Worm (Caenorhabditis elegans) whole organism, L4/young adult: ENCODE measurements around the gene Y54G2A.49.
"Not testable (repeated sequence)": the region's sequence is repeated elsewhere in the genome, so short reads cannot be mapped to it uniquely, and the experiment has no call there.

Source experiments
- W03F9.2 ChIP-seq: fragments of 150-350 bp; optimal IDR thresholded peaks from 2 replicates; lab custom pipeline; 2014; ENCODE audit warnings: missing biosample characterization, missing genetic modification characterization
- dao-5 ChIP-seq: sonication (generic microtip); optimal IDR thresholded peaks from 2 replicates; lab custom pipeline; 2016; ENCODE audit warnings: missing genotype, missing genetic modification characterization, moderate library complexity, missing compliant biosample characterization
- him-1 ChIP-seq: sonication (generic microtip); optimal IDR thresholded peaks from 2 replicates; lab custom pipeline; 2016; ENCODE audit warnings: missing genotype, missing genetic modification reagents, missing genetic modification characterization, missing compliant biosample characterization

Y54G2A.49 gene

ce11 chrIV:2853164-2853563, at the start of gene Y54G2A.49:
Gene Y54G2A.49, minus strand, starts transcription at chrIV:2853264.
- no peak for TF ChIP-seq W03F9.2 (tag; lab: Kevin White, UChicago)
- no peak for TF ChIP-seq him-1 (tag; lab: Kevin White, UChicago)
- TF ChIP-seq dao-5 (tag; lab: Kevin White, UChicago): no peak

- no peak for TF ChIP-seq W03F9.2 (tag; lab: Kevin White, UChicago)
- TF ChIP-seq dao-5 (tag; lab: Kevin White, UChicago): no peak
- TF ChIP-seq him-1 (tag; lab: Kevin White, UChicago): no peak
Measured at ce11 chrIV:2897644-2898160, 44.6 kb upstream of the Y54G2A.49 start, which contains the start of gene Y54G2A.36. Gene Y54G2A.36, plus strand, starts transcription at chrIV:2897694.

- not testable (repeated sequence) for TF ChIP-seq dao-5, W03F9.2, him-1 (tag; lab: Kevin White, UChicago)
Measured at ce11 chrIV:2894630-2895029, 41.6 kb upstream of the Y54G2A.49 start, which contains the start of gene Y54G2A.19. Gene Y54G2A.19, minus strand, starts transcription at chrIV:2894730.

DNA sequence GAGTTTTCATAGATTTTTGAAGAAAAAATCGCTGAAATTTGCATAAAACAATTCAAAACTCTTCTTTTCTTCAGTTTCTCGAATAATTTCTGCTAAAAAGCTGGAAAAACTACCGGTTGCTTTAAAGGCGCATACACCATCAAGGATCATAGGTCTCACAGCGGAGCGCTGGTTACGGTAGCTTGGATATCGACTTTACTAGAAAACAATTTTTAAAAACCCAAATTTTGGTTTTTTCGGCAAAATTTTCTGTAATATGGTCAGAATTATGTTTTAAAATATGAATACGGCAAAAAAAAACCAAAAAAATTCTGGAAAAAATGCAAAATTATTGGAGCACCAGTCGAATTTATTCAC, 40.4 kb upstream of the Y54G2A.49 start:
- no peak for TF ChIP-seq W03F9.2 (tag; lab: Kevin White, UChicago)
- no peak for TF ChIP-seq him-1 (tag; lab: Kevin White, UChicago)
- TF ChIP-seq dao-5 (tag; lab: Kevin White, UChicago): no peak

DNA sequence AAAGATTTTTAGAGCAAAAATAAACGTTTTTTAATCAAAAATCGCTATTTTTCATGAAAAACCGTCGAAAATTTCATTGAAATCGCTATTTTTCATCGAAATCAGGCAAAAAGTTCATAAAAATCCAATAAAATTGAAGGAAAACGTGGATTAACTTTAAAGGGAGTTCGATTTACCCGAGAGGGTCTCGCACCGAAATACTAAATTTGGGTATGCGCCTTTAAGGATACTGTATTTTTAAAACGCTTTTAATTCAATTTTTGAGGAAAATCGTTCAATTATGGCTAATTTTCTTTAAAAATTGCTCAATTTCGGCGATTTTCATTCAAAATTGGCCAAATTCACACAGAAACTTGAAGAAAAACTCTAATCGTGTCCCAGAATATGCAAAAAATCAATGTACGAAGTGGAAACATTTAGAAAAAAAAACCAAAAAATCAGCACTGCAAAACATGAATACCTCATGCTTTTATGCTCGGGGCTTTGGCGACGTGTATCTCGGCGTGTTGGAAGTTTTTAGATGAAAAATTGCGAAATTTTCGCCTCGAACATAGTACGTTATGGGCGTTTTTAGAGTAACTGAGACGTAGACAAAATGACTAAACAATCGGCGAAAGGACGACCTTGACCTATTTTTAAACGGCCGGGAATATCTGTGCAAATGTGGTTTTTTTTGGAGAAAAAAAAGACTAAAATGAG, 39.9 kb upstream of the Y54G2A.49 start:
- TF ChIP-seq W03F9.2 (tag; lab: Kevin White, UChicago): no peak
- no peak for TF ChIP-seq him-1 (tag; lab: Kevin White, UChicago)
- no peak for TF ChIP-seq dao-5 (tag; lab: Kevin White, UChicago)

- no peak for TF ChIP-seq W03F9.2 (tag; lab: Kevin White, UChicago)
- no peak for TF ChIP-seq him-1 (tag; lab: Kevin White, UChicago)
- no peak for TF ChIP-seq dao-5 (tag; lab: Kevin White, UChicago)
Measured at ce11 chrIV:2892395-2892786, 39.3 kb upstream of the Y54G2A.49 start, which contains the start of gene Y54G2A.18. Gene Y54G2A.18, minus strand, starts transcription at chrIV:2892495.

DNA sequence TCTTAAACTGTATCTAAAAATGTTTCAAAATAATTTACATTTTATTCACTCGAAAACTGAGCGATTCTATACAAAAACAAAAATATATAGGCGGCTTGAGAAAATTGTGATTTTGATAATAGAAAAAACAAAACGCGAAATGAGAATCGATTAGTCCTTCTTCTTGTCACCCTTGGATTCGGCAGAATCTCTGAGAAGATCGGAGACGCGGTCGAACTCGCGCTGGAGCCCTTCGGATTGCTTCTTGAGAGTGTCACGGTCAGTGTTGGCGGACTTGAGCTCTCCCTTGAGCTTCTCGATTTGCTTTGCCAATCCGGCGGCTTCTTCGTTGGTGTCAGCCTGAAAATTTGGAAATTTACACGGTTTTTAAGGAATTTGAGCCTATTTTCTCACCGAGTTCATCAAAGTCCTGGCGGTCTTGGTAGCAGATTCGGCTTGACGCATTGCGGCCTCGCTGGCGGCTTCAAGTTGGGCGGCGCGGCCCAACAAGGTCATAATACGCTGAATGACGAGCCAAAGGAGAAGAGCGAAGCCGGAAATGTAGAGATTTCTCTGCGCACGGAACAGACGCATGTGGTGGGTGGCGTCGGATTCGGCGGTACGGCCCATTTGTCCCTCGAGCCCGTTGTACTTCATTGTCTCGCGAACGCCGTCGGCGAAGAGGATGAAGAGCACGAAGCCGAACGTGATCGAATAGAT, 38.6 kb upstream of the Y54G2A.49 start:
- TF ChIP-seq dao-5 (tag; lab: Kevin White, UChicago) (no peak), W03F9.2 (tag; lab: Kevin White, UChicago) (no peak), him-1 (tag; lab: Kevin White, UChicago) (no peak)

DNA sequence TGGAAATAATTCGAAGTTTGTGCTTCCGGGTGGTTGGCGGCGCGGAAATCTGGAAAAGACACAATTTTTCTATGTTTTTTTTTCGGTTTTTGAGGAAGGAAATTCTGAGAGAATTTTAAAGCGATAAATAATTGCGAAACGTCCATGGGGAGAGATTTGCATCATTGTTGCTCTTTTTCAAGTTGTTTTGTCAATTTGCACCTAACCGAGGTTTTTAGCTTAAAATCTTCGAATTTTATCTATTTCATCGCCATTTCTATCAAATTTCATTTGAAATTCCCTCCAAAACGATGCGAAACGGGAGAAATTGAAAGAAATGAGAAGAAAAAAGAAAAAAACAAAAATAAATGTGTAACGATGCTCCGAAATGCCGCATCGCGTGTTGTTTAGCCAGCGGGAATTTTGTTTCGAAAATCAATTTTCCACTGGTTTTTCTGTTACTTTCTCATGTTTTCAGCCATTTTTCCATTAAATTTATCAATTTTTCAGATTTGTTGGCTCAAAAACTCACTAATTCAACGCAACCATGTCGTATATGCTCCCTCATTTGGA, 37.4 kb upstream of the Y54G2A.49 start, which contains the start of the genes nprt-1 and dib-1:
TSS of gene nprt-1 (minus strand) at position 51 of the 552 bp plus-strand sequence.
TSS of gene dib-1 (plus strand) at position 482 of the 552 bp plus-strand sequence.
- TF ChIP-seq W03F9.2 (tag; lab: Kevin White, UChicago): no peak

DNA sequence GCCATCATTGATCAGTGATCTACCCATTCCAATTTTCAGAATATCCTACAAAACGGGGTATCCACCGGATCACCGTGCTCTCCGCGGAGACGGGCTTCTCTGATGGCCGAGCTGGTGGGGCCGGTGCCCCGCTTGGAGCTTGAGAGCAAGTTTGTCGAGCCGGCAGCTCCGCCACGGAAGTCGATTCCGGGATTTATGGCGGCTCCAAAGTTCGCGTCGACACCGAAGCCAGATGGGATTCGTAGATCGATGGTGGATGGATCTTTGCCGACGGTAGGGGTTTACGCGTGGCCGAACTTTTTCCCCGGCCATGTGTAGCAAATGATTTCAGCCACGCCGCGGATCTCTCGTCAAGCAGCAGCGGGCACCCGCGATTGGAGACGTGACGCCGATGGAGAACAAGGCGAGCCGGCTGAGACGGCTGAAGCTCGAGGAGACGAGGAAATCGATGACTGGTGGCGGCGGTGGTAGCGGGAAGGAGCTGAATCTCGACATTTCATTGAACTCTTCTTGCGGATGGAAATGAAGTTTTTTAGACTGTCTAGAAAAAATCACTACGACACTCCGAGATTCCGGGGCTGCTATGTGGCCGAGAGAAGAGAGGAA, 35.5 kb upstream of the Y54G2A.49 start:
- TF ChIP-seq dao-5 (tag; lab: Kevin White, UChicago) (no peak), him-1 (tag; lab: Kevin White, UChicago) (no peak), W03F9.2 (tag; lab: Kevin White, UChicago) (no peak)

ce11 chrIV:2887245-2887644, 34.2 kb upstream of the Y54G2A.49 start:
- TF ChIP-seq W03F9.2 (tag; lab: Kevin White, UChicago): no peak
- TF ChIP-seq dao-5 (tag; lab: Kevin White, UChicago): no peak
- TF ChIP-seq him-1 (tag; lab: Kevin White, UChicago): no peak

DNA sequence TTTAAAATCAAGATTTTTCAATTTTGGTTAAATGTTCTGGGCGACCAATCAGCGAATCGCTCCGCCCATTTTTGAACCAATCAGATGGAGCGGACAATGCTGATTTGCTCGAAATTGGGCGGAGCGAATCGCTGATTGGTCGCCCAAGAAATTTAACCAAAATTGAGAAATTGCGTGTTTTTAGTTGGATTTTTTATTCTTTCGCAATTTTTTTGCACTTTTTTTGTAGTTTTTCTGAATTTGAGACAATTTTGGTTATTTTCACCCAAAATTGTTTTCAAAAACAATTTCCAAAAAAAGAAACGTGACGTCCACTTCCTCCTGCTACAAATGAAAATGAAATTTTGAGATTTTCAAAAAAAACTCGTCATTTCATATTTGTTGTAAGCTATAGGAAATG, 33.6 kb upstream of the Y54G2A.49 start, which contains the start of gene dml-1:
TSS of gene dml-1 (plus strand) at position 301 of the 400 bp plus-strand sequence.
- TF ChIP-seq W03F9.2 (tag; lab: Kevin White, UChicago) (no peak), him-1 (tag; lab: Kevin White, UChicago) (no peak), dao-5 (tag; lab: Kevin White, UChicago) (no peak)

DNA sequence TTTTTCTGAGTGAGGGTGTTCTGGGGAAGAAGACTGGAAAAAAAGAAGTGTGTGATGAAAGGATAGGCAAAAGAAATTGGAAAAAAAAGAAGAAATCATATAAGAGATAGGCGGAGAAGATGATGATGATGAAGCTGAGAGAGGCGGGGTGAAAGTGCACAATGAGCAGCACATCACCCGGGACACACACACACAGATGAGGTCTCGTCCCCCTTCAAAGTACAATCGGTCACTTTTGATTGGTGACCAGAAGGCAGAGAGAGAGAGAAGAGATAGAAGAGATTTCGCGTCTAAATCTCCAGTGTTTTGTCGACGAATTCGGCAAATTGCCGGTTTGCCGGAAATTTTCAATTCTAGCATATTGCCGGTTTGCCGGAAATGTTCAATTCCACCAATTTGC, 32.2 kb upstream of the Y54G2A.49 start:
- no peak for TF ChIP-seq W03F9.2 (tag; lab: Kevin White, UChicago)
- no peak for TF ChIP-seq him-1 (tag; lab: Kevin White, UChicago)
- TF ChIP-seq dao-5 (tag; lab: Kevin White, UChicago): no peak
